Worm (Caenorhabditis elegans): Measurements from ENCODE around the gene nhr-21.
A peak's percentile ranks its signal among the peaks of the same experiment; 100 is the strongest.

nhr-21 gene

ce11 chrII:7341572-7342303 is 2.7 kb downstream of the nhr-21 start:
- TF ChIP-seq nfya-1 (tag; optimal IDR thresholded peaks at IDR 0.05; ENCODE audit: insufficient read depth), result no peak
- no peak for TF ChIP-seq nhr-25 (tag; optimal IDR thresholded peaks at IDR 0.05)
- TF ChIP-seq fkh-2 (tag; optimal IDR thresholded peaks at IDR 0.05), result no peak
- no peak for TF ChIP-seq lin-39 (tag; optimal IDR thresholded peaks at IDR 0.05)
- TF ChIP-seq daf-12 (tag; optimal IDR thresholded peaks at IDR 0.05), result no peak
- TF ChIP-seq pqm-1 (tag; optimal IDR thresholded peaks at IDR 0.05), result no peak
- no peak for TF ChIP-seq mdl-1 (tag; optimal IDR thresholded peaks at IDR 0.05)
- no peak for TF ChIP-seq nhr-11 (tag; optimal IDR thresholded peaks at IDR 0.05)
- TF ChIP-seq egl-27 (tag; optimal IDR thresholded peaks at IDR 0.05), result no peak
- TF ChIP-seq ztf-11 (tag; optimal IDR thresholded peaks at IDR 0.05), result no peak
- TF ChIP-seq ZK546.5 (tag; optimal IDR thresholded peaks at IDR 0.05), result no peak
- TF ChIP-seq nhr-12 (tag; optimal IDR thresholded peaks at IDR 0.05), result no peak
- TF ChIP-seq sea-2 (GFP tag; optimal IDR thresholded peaks at IDR 0.05), result no peak
- no peak for TF ChIP-seq skn-1 (tag; optimal IDR thresholded peaks at IDR 0.05)
- TF ChIP-seq tbx-2 (tag; optimal IDR thresholded peaks at IDR 0.05), result no peak

- peak; percentile 48 for TF ChIP-seq ama-1 (optimal IDR thresholded peaks at IDR 0.05)
- TF ChIP-seq R02D3.7 (tag; optimal IDR thresholded peaks at IDR 0.05), result peak; percentile 0
- TF ChIP-seq egl-5 (tag; optimal IDR thresholded peaks at IDR 0.05), result no peak
- peak; percentile 50 for TF ChIP-seq mdl-1 (tag; optimal IDR thresholded peaks at IDR 0.05)
- TF ChIP-seq nhr-43 (tag; optimal IDR thresholded peaks at IDR 0.05; ENCODE audit: poor library complexity, severe bottlenecking), result peak; percentile 89
- TF ChIP-seq nhr-23 (tag; optimal IDR thresholded peaks at IDR 0.05), result peak; percentile 63
Observed at ce11 chrII:7342884-7343283, 3.9 kb downstream of the nhr-21 start.

- TF ChIP-seq lin-39 (tag; optimal IDR thresholded peaks at IDR 0.05) (peak; percentile 34), ceh-9 (tag; optimal IDR thresholded peaks at IDR 0.05) (no peak), pqm-1 (tag; optimal IDR thresholded peaks at IDR 0.05) (no peak), daf-12 (tag; optimal IDR thresholded peaks at IDR 0.05) (no peak), snpc-4 (tag; optimal IDR thresholded peaks at IDR 0.05) (no peak), ama-1 (optimal IDR thresholded peaks at IDR 0.05) (peak; percentile 86), fkh-10 (GFP tag; optimal IDR thresholded peaks at IDR 0.05) (no peak), ceh-82 (tag; optimal IDR thresholded peaks at IDR 0.05) (no peak), egl-27 (tag; optimal IDR thresholded peaks at IDR 0.05) (no peak), ZK546.5 (tag; optimal IDR thresholded peaks at IDR 0.05) (no peak), egl-5 (tag; optimal IDR thresholded peaks at IDR 0.05) (no peak), nhr-28 (tag; optimal IDR thresholded peaks at IDR 0.05) (no peak), nhr-43 (tag; optimal IDR thresholded peaks at IDR 0.05; ENCODE audit: poor library complexity, severe bottlenecking) (no peak), ceh-16 (tag; optimal IDR thresholded peaks at IDR 0.05) (no peak)
Observed at ce11 chrII:7343668-7344067, 4.6 kb downstream of the nhr-21 start.

ce11 chrII:7345858-7346257 is 6.8 kb downstream of the nhr-21 start:
- TF ChIP-seq ama-1 (optimal IDR thresholded peaks at IDR 0.05), result peak; percentile 84
- TF ChIP-seq zag-1 (tag; optimal IDR thresholded peaks at IDR 0.05), result no peak

ce11 chrII:7348063-7348462 is 9.0 kb downstream of the nhr-21 start:
- TF ChIP-seq nhr-237 (tag; optimal IDR thresholded peaks at IDR 0.05) (no peak), fkh-2 (tag; optimal IDR thresholded peaks at IDR 0.05) (no peak), unc-62 (GFP tag; optimal IDR thresholded peaks at IDR 0.05) (no peak), ceh-82 (tag; optimal IDR thresholded peaks at IDR 0.05) (no peak), pha-4 (tag; optimal IDR thresholded peaks at IDR 0.05) (no peak), lin-39 (tag; optimal IDR thresholded peaks at IDR 0.05) (no peak), elt-2 (tag; optimal IDR thresholded peaks at IDR 0.05) (no peak), daf-12 (tag; optimal IDR thresholded peaks at IDR 0.05) (no peak), nhr-12 (tag; optimal IDR thresholded peaks at IDR 0.05) (no peak), elt-1 (tag; optimal IDR thresholded peaks at IDR 0.05) (no peak), mdl-1 (tag; optimal IDR thresholded peaks at IDR 0.05) (no peak), nhr-43 (tag; optimal IDR thresholded peaks at IDR 0.05; ENCODE audit: poor library complexity, severe bottlenecking) (no peak), hmg-11 (tag; optimal IDR thresholded peaks at IDR 0.05) (no peak), eor-1 (tag; optimal IDR thresholded peaks at IDR 0.05) (no peak), skn-1 (tag; optimal IDR thresholded peaks at IDR 0.05) (no peak), nhr-28 (tag; optimal IDR thresholded peaks at IDR 0.05) (no peak), ceh-28 (tag; optimal IDR thresholded peaks at IDR 0.05) (no peak), nhr-77 (tag; optimal IDR thresholded peaks at IDR 0.05) (no peak), ZK546.5 (tag; optimal IDR thresholded peaks at IDR 0.05) (no peak), egl-5 (tag; optimal IDR thresholded peaks at IDR 0.05) (no peak)

All from whole organism, L3 larva.